Worm (Caenorhabditis elegans): ENCODE measurements around the gene F58G6.7.
A peak's percentile ranks its signal among the peaks of the same experiment; 100 is the strongest.

The F58G6.7 gene

DNA sequence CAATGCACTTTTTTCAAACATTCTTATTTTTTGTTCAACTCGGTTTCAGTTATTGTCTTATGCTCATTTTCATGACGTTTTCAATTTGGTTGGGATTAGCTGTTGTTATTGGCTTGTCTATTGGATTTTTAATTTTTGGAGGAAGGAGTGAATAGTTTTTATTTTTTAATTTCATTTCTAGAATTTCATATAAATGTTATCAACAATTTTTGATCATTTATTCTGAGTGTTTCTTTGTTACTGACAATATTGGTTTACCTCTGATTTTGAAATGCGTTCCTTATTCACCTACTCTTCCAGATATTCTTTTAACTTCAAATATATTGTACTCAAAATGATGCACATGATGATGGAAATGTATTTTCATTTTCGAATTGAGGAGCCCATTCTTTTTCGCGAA lies at the start of gene F58G6.7:
Gene F58G6.7 (plus strand): TSS at position 301 of the 400 bp plus-strand sequence.
- no peak for TF ChIP-seq T22C8.4 (GFP tag; IDR thresholded peaks at IDR 0.05)
- TF ChIP-seq cog-1 (tag; optimal IDR thresholded peaks at IDR 0.05) = no peak
- no peak for TF ChIP-seq ref-1 (GFP tag; conservative IDR thresholded peaks at IDR 0.05)
- no peak for TF ChIP-seq klf-2 (GFP tag; conservative IDR thresholded peaks at IDR 0.05)
- no peak for TF ChIP-seq ztf-29 (GFP tag; IDR thresholded peaks at IDR 0.05)
- TF ChIP-seq tab-1 (GFP tag; IDR thresholded peaks at IDR 0.05) = no peak
- no peak for TF ChIP-seq ztf-23 (GFP tag; IDR thresholded peaks at IDR 0.05)
- TF ChIP-seq flt-1 (GFP tag; IDR thresholded peaks at IDR 0.05) = no peak

DNA sequence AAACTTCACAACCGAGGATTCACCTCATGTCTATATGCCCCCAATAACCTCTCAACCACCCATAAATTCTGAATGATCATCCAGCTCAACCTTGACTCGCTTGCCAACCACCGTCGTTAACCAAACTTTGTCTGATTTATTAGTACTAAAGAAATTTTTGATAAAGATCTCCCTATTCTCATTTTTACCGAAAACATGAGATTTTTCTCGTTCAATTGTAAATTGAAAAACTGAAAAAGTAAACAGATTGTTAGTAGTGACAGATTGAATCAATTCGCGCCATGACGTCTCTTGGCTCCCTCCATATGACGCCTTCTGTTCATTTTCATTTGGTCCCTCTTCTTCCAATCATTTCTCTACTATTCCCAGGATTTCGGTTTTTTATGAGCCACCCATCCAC lies 46.2 kb upstream of the F58G6.7 start:
- TF ChIP-seq ztf-23 (GFP tag; IDR thresholded peaks at IDR 0.05) = no peak
- TF ChIP-seq klf-2 (GFP tag; conservative IDR thresholded peaks at IDR 0.05) = no peak
- TF ChIP-seq cog-1 (tag; optimal IDR thresholded peaks at IDR 0.05) = no peak
- TF ChIP-seq ztf-29 (GFP tag; IDR thresholded peaks at IDR 0.05) = no peak
- TF ChIP-seq tab-1 (GFP tag; IDR thresholded peaks at IDR 0.05) = no peak
- TF ChIP-seq ref-1 (GFP tag; conservative IDR thresholded peaks at IDR 0.05) = no peak
- TF ChIP-seq flt-1 (GFP tag; IDR thresholded peaks at IDR 0.05) = no peak
- TF ChIP-seq med-1 (GFP tag; optimal IDR thresholded peaks at IDR 0.05; ENCODE audit: insufficient read depth) = no peak
- TF ChIP-seq T22C8.4 (GFP tag; IDR thresholded peaks at IDR 0.05) = no peak

DNA sequence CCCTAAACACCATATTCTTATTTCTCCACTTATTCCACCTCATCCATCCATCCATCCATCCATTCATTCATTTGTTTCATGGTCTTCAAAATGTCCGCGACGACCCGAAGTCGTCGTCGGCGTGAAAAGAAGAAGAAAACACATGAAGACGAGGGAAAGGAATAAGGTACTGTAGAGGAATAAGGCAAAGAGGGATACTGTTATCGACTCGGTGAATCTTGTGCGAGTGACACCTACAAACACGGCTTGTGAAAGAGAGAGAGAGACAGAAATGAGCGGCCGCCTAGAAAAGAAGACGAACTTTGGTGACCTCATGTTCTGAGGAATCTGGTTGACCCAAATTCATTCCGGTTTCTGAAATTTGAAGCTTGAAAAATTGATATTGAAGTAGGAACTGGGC lies 45.0 kb upstream of the F58G6.7 start:
- TF ChIP-seq klf-2 (GFP tag; conservative IDR thresholded peaks at IDR 0.05) (no peak), ztf-29 (GFP tag; IDR thresholded peaks at IDR 0.05) (no peak), tab-1 (GFP tag; IDR thresholded peaks at IDR 0.05) (no peak), T22C8.4 (GFP tag; IDR thresholded peaks at IDR 0.05) (no peak), ztf-23 (GFP tag; IDR thresholded peaks at IDR 0.05) (no peak), flt-1 (GFP tag; IDR thresholded peaks at IDR 0.05) (no peak), med-1 (GFP tag; optimal IDR thresholded peaks at IDR 0.05; ENCODE audit: insufficient read depth) (no peak), cog-1 (tag; optimal IDR thresholded peaks at IDR 0.05) (no peak), ref-1 (GFP tag; conservative IDR thresholded peaks at IDR 0.05) (no peak)

ce11 chrIV:9610923-9611322 lies 43.2 kb upstream of the F58G6.7 start:
- no peak for TF ChIP-seq tab-1 (GFP tag; IDR thresholded peaks at IDR 0.05)
- TF ChIP-seq T22C8.4 (GFP tag; IDR thresholded peaks at IDR 0.05) = no peak
- no peak for TF ChIP-seq ztf-29 (GFP tag; IDR thresholded peaks at IDR 0.05)
- no peak for TF ChIP-seq med-1 (GFP tag; optimal IDR thresholded peaks at IDR 0.05; ENCODE audit: insufficient read depth)
- TF ChIP-seq klf-2 (GFP tag; conservative IDR thresholded peaks at IDR 0.05) = no peak
- TF ChIP-seq ref-1 (GFP tag; conservative IDR thresholded peaks at IDR 0.05) = no peak
- TF ChIP-seq ztf-23 (GFP tag; IDR thresholded peaks at IDR 0.05) = no peak
- TF ChIP-seq flt-1 (GFP tag; IDR thresholded peaks at IDR 0.05) = no peak
- TF ChIP-seq cog-1 (tag; optimal IDR thresholded peaks at IDR 0.05) = no peak

- TF ChIP-seq med-1 (GFP tag; optimal IDR thresholded peaks at IDR 0.05; ENCODE audit: insufficient read depth) (no peak), cog-1 (tag; optimal IDR thresholded peaks at IDR 0.05) (no peak), T22C8.4 (GFP tag; IDR thresholded peaks at IDR 0.05) (no peak), klf-2 (GFP tag; conservative IDR thresholded peaks at IDR 0.05) (no peak), ztf-29 (GFP tag; IDR thresholded peaks at IDR 0.05) (no peak), tab-1 (GFP tag; IDR thresholded peaks at IDR 0.05) (no peak), flt-1 (GFP tag; IDR thresholded peaks at IDR 0.05) (no peak), ztf-23 (GFP tag; IDR thresholded peaks at IDR 0.05) (no peak), ref-1 (GFP tag; conservative IDR thresholded peaks at IDR 0.05) (no peak)
These were observed 41.0 kb upstream of the F58G6.7 start for ce11 chrIV:9613072-9613590.

- TF ChIP-seq ztf-23 (GFP tag; IDR thresholded peaks at IDR 0.05) (no peak), ref-1 (GFP tag; conservative IDR thresholded peaks at IDR 0.05) (no peak), cog-1 (tag; optimal IDR thresholded peaks at IDR 0.05) (no peak), T22C8.4 (GFP tag; IDR thresholded peaks at IDR 0.05) (no peak), med-1 (GFP tag; optimal IDR thresholded peaks at IDR 0.05; ENCODE audit: insufficient read depth) (no peak), klf-2 (GFP tag; conservative IDR thresholded peaks at IDR 0.05) (no peak), tab-1 (GFP tag; IDR thresholded peaks at IDR 0.05) (no peak)
These were observed 40.1 kb upstream of the F58G6.7 start for ce11 chrIV:9614060-9614459.

DNA sequence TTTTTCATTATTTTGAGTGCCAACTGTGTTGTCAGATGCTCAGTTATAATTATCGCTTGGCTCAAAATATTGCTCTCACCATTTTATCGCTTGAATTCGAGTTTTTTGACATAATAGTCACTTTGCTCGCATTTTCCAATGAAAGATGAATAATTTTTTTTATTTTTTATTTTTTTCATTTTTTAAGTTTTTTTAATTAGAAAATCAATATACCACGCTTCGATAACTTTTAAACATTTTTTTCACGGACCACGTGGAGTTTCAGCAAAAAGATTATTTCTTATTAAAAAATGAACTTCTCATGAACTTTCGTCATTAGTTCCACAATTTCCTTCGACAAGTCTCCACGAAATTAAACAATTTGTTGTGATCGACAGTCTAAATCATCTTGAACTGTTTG lies 39.4 kb upstream of the F58G6.7 start, which contains the start of gene elt-1:
Gene elt-1 (plus strand): TSS at position 301 of the 400 bp plus-strand sequence.
- TF ChIP-seq T22C8.4 (GFP tag; IDR thresholded peaks at IDR 0.05) (no peak), ztf-23 (GFP tag; IDR thresholded peaks at IDR 0.05) (no peak), med-1 (GFP tag; optimal IDR thresholded peaks at IDR 0.05; ENCODE audit: insufficient read depth) (no peak), flt-1 (GFP tag; IDR thresholded peaks at IDR 0.05) (no peak), ref-1 (GFP tag; conservative IDR thresholded peaks at IDR 0.05) (no peak), tab-1 (GFP tag; IDR thresholded peaks at IDR 0.05) (no peak), ztf-29 (GFP tag; IDR thresholded peaks at IDR 0.05) (no peak), klf-2 (GFP tag; conservative IDR thresholded peaks at IDR 0.05) (no peak), cog-1 (tag; optimal IDR thresholded peaks at IDR 0.05) (no peak)

DNA sequence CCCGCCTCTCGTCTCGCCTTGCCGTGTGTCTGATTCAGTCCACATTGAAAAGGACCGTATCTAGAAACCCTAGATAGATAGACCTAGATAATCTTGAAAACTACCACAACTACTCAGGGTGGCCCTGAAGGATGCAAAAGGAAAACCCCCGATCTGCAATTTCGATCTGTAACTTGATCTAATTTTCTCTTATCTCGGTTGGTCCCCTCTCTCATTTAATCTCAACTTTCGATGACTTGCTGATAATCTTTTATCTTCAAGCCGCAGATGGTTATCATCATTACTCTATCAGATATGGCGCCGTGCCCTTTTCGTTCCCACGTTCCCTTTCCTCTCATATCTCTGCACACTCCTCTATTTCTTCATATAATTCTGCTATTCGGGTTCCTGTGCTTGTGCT lies 38.6 kb upstream of the F58G6.7 start:
- TF ChIP-seq ztf-29 (GFP tag; IDR thresholded peaks at IDR 0.05) = no peak

- TF ChIP-seq klf-2 (GFP tag; conservative IDR thresholded peaks at IDR 0.05) = no peak
- 0 out of 2 replicates have a peak, but pooled peaks have one; percentile 25 for TF ChIP-seq flt-1 (GFP tag; IDR thresholded peaks at IDR 0.05)
- no peak for TF ChIP-seq ref-1 (GFP tag; conservative IDR thresholded peaks at IDR 0.05)
These were observed 36.8 kb upstream of the F58G6.7 start for ce11 chrIV:9617358-9617757.

DNA sequence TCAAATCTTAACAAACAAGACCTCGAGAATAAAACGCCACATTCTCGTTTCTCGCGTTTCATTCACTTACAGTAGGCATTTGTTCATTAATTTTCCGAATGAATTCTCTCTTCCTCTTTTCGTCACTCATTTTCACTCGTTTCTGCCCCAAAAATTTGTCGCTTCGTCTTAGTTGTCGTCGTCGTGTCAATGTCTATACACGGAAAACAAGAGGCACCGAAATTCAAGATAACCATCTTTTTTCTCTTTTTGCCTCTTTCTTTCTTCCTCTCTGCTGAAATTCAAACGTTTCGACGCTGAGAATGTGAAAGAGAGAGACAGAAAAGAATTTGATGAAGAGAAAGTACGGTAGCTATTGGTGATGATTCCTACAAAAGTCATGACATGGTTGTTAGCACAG lies 36.1 kb upstream of the F58G6.7 start:
- TF ChIP-seq ztf-29 (GFP tag; IDR thresholded peaks at IDR 0.05) (no peak), cog-1 (tag; optimal IDR thresholded peaks at IDR 0.05) (no peak), flt-1 (GFP tag; IDR thresholded peaks at IDR 0.05) (no peak), med-1 (GFP tag; optimal IDR thresholded peaks at IDR 0.05; ENCODE audit: insufficient read depth) (no peak), ztf-23 (GFP tag; IDR thresholded peaks at IDR 0.05) (no peak), ref-1 (GFP tag; conservative IDR thresholded peaks at IDR 0.05) (no peak), tab-1 (GFP tag; IDR thresholded peaks at IDR 0.05) (no peak), T22C8.4 (GFP tag; IDR thresholded peaks at IDR 0.05) (no peak), klf-2 (GFP tag; conservative IDR thresholded peaks at IDR 0.05) (no peak)
